Fruit fly (Drosophila melanogaster) whole organism, embryonic: ENCODE data around the gene CG5191.

Experiments used
- ATbp ChIP-seq: fragments of 200-800 bp; sonication (Bioruptor generic); optimal IDR thresholded peaks from 2 replicates; lab custom pipeline; 2017; ENCODE audit warnings: missing biosample characterization, mild to moderate bottlenecking, missing genetic modification characterization, missing genetic modification reagents
- Atf3 ChIP-seq: fragments of 200-800 bp; sonication (Bioruptor generic); optimal IDR thresholded peaks from 3 replicates; lab custom pipeline; 2016; ENCODE audit warnings: missing biosample characterization, missing genetic modification characterization
- CG10147 ChIP-seq: fragments of 200-800 bp; sonication (Bioruptor generic); optimal IDR thresholded peaks from 2 replicates; lab custom pipeline; 2019; ENCODE audit warnings: missing biosample characterization, mild to moderate bottlenecking, missing genetic modification characterization, moderate library complexity
- CG10209 ChIP-seq: fragments of 200-800 bp; sonication (Bioruptor generic); optimal IDR thresholded peaks from 3 replicates; lab custom pipeline; 2017; ENCODE audit warnings: missing biosample characterization, mild to moderate bottlenecking, missing genetic modification characterization, missing genetic modification reagents
- CG10366 ChIP-seq: fragments of 200-800 bp; sonication (Bioruptor generic); IDR thresholded peaks from 2 replicates; pipeline ENCODE4 v1.3.6; 2022; ENCODE audit warnings: missing biosample characterization, missing genetic modification characterization
- CG14667 ChIP-seq: fragments of 200-800 bp; sonication (Bioruptor generic); IDR thresholded peaks from 2 replicates; pipeline ENCODE4 v1.3.6; 2022; ENCODE audit warnings: missing biosample characterization, missing genetic modification characterization
- CG14860 ChIP-seq: fragments of 200-800 bp; sonication (Bioruptor generic); IDR thresholded peaks from 3 replicates; pipeline ENCODE4 v1.3.6; 2022; ENCODE audit warnings: missing biosample characterization, missing genetic modification characterization; ENCODE audit not compliant: partially characterized antibody
- CG15514 ChIP-seq: fragments of 200-800 bp; sonication (Bioruptor generic); optimal IDR thresholded peaks from 3 replicates; lab custom pipeline; 2017; ENCODE audit warnings: missing biosample characterization, missing genetic modification characterization, mild to moderate bottlenecking, moderate library complexity, missing genetic modification reagents
- CG16779 ChIP-seq: fragments of 200-800 bp; sonication (Bioruptor generic); IDR thresholded peaks from 2 replicates; pipeline ENCODE4 v1.3.6; 2022; ENCODE audit warnings: missing biosample characterization, missing genetic modification characterization
- CG17328 ChIP-seq: fragments of 200-800 bp; sonication (Bioruptor generic); IDR thresholded peaks from 2 replicates; pipeline ENCODE4 v1.3.6; 2022; ENCODE audit warnings: missing biosample characterization, missing genetic modification characterization
- CG32532 ChIP-seq: fragments of 200-800 bp; sonication (Bioruptor generic); IDR thresholded peaks from 2 replicates; pipeline ENCODE4 v1.3.6; 2022; ENCODE audit warnings: missing biosample characterization, missing genetic modification characterization
- CG6683 ChIP-seq: fragments of 200-800 bp; sonication (Bioruptor generic); optimal IDR thresholded peaks from 2 replicates; lab custom pipeline; 2017; ENCODE audit warnings: missing biosample characterization, mild to moderate bottlenecking, missing genetic modification characterization, missing genetic modification reagents
- CG6791 ChIP-seq: fragments of 200-800 bp; sonication (Bioruptor generic); IDR thresholded peaks from 3 replicates; pipeline ENCODE4 v1.3.6; 2022; ENCODE audit warnings: missing biosample characterization, missing genetic modification characterization; ENCODE audit not compliant: partially characterized antibody
- CG9215 ChIP-seq: fragments of 200-800 bp; sonication (Bioruptor generic); IDR thresholded peaks from 2 replicates; pipeline ENCODE4 v1.3.6; 2022; ENCODE audit warnings: missing biosample characterization, missing genetic modification characterization
- CG9932 ChIP-seq: fragments of 200-800 bp; sonication (Bioruptor generic); IDR thresholded peaks from 2 replicates; pipeline ENCODE4 v1.3.6; 2022; ENCODE audit warnings: missing biosample characterization, missing genetic modification characterization
- CrebB ChIP-seq: fragments of 200-800 bp; sonication (Bioruptor generic); optimal IDR thresholded peaks from 3 replicates; lab custom pipeline; 2018; ENCODE audit warnings: missing biosample characterization, mild to moderate bottlenecking, missing genetic modification characterization
- Doc3 ChIP-seq: fragments of 200-800 bp; sonication (Bioruptor generic); IDR thresholded peaks from 3 replicates; pipeline ENCODE4 v1.3.6; 2022; ENCODE audit warnings: missing biosample characterization, missing genetic modification characterization; ENCODE audit not compliant: partially characterized antibody
- Drgx ChIP-seq: fragments of 200-800 bp; sonication (Bioruptor generic); IDR thresholded peaks from 2 replicates; pipeline ENCODE4 v1.3.6; 2022; ENCODE audit warnings: missing biosample characterization, missing genetic modification characterization
- E2f1 ChIP-seq: fragments of 200-800 bp; sonication (Bioruptor generic); IDR thresholded peaks from 2 replicates; pipeline ENCODE4 v1.3.6; 2022; ENCODE audit warnings: missing biosample characterization, missing genetic modification characterization
- E2f2 ChIP-seq: fragments of 200-800 bp; sonication (Bioruptor generic); IDR thresholded peaks from 2 replicates; pipeline ENCODE4 v1.3.6; 2022; ENCODE audit warnings: missing biosample characterization, missing genetic modification characterization
- ERR ChIP-seq: fragments of 200-800 bp; sonication (Bioruptor generic); optimal IDR thresholded peaks from 2 replicates; lab custom pipeline; 2016; ENCODE audit warnings: missing biosample characterization, missing genetic modification characterization
- HLH3B ChIP-seq: fragments of 200-800 bp; sonication (Bioruptor generic); IDR thresholded peaks from 2 replicates; pipeline ENCODE4 v1.3.6; 2022; ENCODE audit warnings: missing biosample characterization, missing genetic modification characterization
- Hr39 ChIP-seq: fragments of >200 bp; optimal IDR thresholded peaks from 2 replicates; lab custom pipeline; 2017
- Meics ChIP-seq: fragments of 200-800 bp; sonication (Bioruptor generic); optimal IDR thresholded peaks from 2 replicates; lab custom pipeline; 2017; ENCODE audit warnings: missing biosample characterization, mild to moderate bottlenecking, missing genetic modification characterization
- Mes4 ChIP-seq: fragments of 200-800 bp; sonication (Bioruptor generic); optimal IDR thresholded peaks from 2 replicates; lab custom pipeline; 2016; ENCODE audit warnings: missing biosample characterization, missing genetic modification characterization
- Myb ChIP-seq: fragments of 200-800 bp; sonication (Bioruptor generic); optimal IDR thresholded peaks from 2 replicates; lab custom pipeline; 2016; ENCODE audit warnings: missing biosample characterization, missing genetic modification characterization
- NC2β ChIP-seq: fragments of 200-800 bp; sonication (Bioruptor generic); optimal IDR thresholded peaks from 2 replicates; lab custom pipeline; 2016; ENCODE audit warnings: missing biosample characterization, missing genetic modification characterization
- Neu2 ChIP-seq: fragments of 200-800 bp; sonication (Bioruptor generic); optimal IDR thresholded peaks from 3 replicates; lab custom pipeline; 2016; ENCODE audit warnings: missing biosample characterization, missing genetic modification characterization, borderline replicate concordance
- Nf-YA ChIP-seq: fragments of 200-800 bp; sonication (Bioruptor generic); IDR thresholded peaks from 2 replicates; pipeline ENCODE4 v1.3.6; 2022; ENCODE audit warnings: missing biosample characterization, missing genetic modification characterization
- Optix ChIP-seq: fragments of 200-800 bp; sonication (Bioruptor generic); IDR thresholded peaks from 3 replicates; pipeline ENCODE4 v1.3.6; 2022; ENCODE audit warnings: missing biosample characterization, missing genetic modification characterization
- Ptx1 ChIP-seq: fragments of 200-800 bp; sonication (Bioruptor generic); IDR thresholded peaks from 2 replicates; pipeline ENCODE4 v1.3.6; 2022; ENCODE audit warnings: missing biosample characterization, missing genetic modification characterization
- Rfx ChIP-seq: fragments of 200-800 bp; sonication (Bioruptor generic); IDR thresholded peaks from 2 replicates; pipeline ENCODE4 v1.3.6; 2022; ENCODE audit warnings: missing biosample characterization, missing genetic modification characterization
- Side ChIP-seq: fragments of 200-800 bp; sonication (Bioruptor generic); optimal IDR thresholded peaks from 2 replicates; lab custom pipeline; 2016; ENCODE audit warnings: missing biosample characterization, missing genetic modification characterization
- Sry-δ ChIP-seq: fragments of 200-800 bp; sonication (Bioruptor generic); optimal IDR thresholded peaks from 2 replicates; lab custom pipeline; 2016; ENCODE audit warnings: missing biosample characterization, missing genetic modification characterization
- YL-1 ChIP-seq: fragments of 200-800 bp; sonication (Bioruptor generic); optimal IDR thresholded peaks from 3 replicates; lab custom pipeline; 2017; ENCODE audit warnings: missing biosample characterization, mild to moderate bottlenecking, missing genetic modification characterization
- bowl ChIP-seq: fragments of 200-800 bp; sonication (Bioruptor generic); IDR thresholded peaks from 2 replicates; pipeline ENCODE4 v1.3.6; 2022; ENCODE audit warnings: missing biosample characterization, missing genetic modification characterization
- cato ChIP-seq: fragments of 200-800 bp; sonication (Bioruptor generic); optimal IDR thresholded peaks from 2 replicates; lab custom pipeline; 2016; ENCODE audit warnings: missing biosample characterization, missing genetic modification characterization, borderline replicate concordance
- dmrt11E ChIP-seq: fragments of 200-800 bp; sonication (Bioruptor generic); optimal IDR thresholded peaks from 3 replicates; lab custom pipeline; 2018; ENCODE audit warnings: missing biosample characterization, mild to moderate bottlenecking, missing genetic modification characterization, moderate library complexity
- exex ChIP-seq: fragments of 200-800 bp; sonication (Bioruptor generic); optimal IDR thresholded peaks from 4 replicates; lab custom pipeline; 2018; ENCODE audit warnings: missing biosample characterization, mild to moderate bottlenecking, missing genetic modification characterization, moderate library complexity
- fru ChIP-seq: fragments of >200 bp; optimal IDR thresholded peaks from 2 replicates; lab custom pipeline; 2017
- jing ChIP-seq: fragments of 200-800 bp; sonication (Bioruptor generic); optimal IDR thresholded peaks from 2 replicates; lab custom pipeline; 2018; ENCODE audit warnings: missing biosample characterization, mild to moderate bottlenecking, missing genetic modification characterization
- lilli ChIP-seq: fragments of 200-800 bp; sonication (Bioruptor generic); optimal IDR thresholded peaks from 3 replicates; lab custom pipeline; 2016; ENCODE audit warnings: missing biosample characterization, missing genetic modification characterization
- lmd ChIP-seq: fragments of 200-800 bp; sonication (Bioruptor generic); IDR thresholded peaks from 2 replicates; pipeline ENCODE4 v1.3.6; 2022; ENCODE audit warnings: missing biosample characterization, missing genetic modification characterization
- mld ChIP-seq: fragments of 200-800 bp; sonication (Bioruptor generic); IDR thresholded peaks from 3 replicates; pipeline ENCODE4 v1.3.6; 2022; ENCODE audit warnings: missing biosample characterization, missing genetic modification characterization; ENCODE audit not compliant: partially characterized antibody
- nau ChIP-seq: fragments of 200-800 bp; sonication (Bioruptor generic); optimal IDR thresholded peaks from 3 replicates; lab custom pipeline; 2017; ENCODE audit warnings: missing biosample characterization, mild to moderate bottlenecking, missing genetic modification characterization, missing genetic modification reagents
- org-1 ChIP-seq: fragments of 200-800 bp; sonication (Bioruptor generic); optimal IDR thresholded peaks from 2 replicates; lab custom pipeline; 2017; ENCODE audit warnings: missing biosample characterization, missing genetic modification characterization
- pita ChIP-seq: fragments of 200-800 bp; sonication (Bioruptor generic); optimal IDR thresholded peaks from 2 replicates; lab custom pipeline; 2017; ENCODE audit warnings: missing biosample characterization, mild to moderate bottlenecking, missing genetic modification characterization
- rib ChIP-seq: fragments of 200-800 bp; sonication (Bioruptor generic); IDR thresholded peaks from 2 replicates; pipeline ENCODE4 v1.3.6; 2022; ENCODE audit warnings: missing biosample characterization, missing genetic modification characterization
- sim ChIP-seq: fragments of 200-800 bp; sonication (Bioruptor generic); IDR thresholded peaks from 2 replicates; pipeline ENCODE4 v1.3.6; 2022; ENCODE audit warnings: missing biosample characterization, missing genetic modification characterization
- sima ChIP-seq: fragments of 200-800 bp; sonication (Bioruptor generic); optimal IDR thresholded peaks from 2 replicates; lab custom pipeline; 2016; ENCODE audit warnings: missing biosample characterization, missing genetic modification characterization

CG5191 gene

dm6 chr3R:20549855-20550603 is 10.6 kb upstream of the CG5191 start (continued):
- TF ChIP-seq jing (peak; percentile 74), Doc3 (no peak), E2f2 (GFP tag; lab: Robert Waterston, UW) (peak; percentile 42; the same call in 1 of the 2 replicates), lmd (GFP tag; lab: Robert Waterston, UW) (peak; percentile 89), CG9932 (GFP tag; lab: Robert Waterston, UW) (peak; percentile 78), CG15514 (GFP tag; lab: Kevin White, UChicago) (peak; percentile 67), nau (GFP tag; lab: Kevin White, UChicago) (peak; percentile 62), CG10366 (GFP tag; lab: Robert Waterston, UW) (peak; percentile 85), CG32532 (GFP tag; lab: Robert Waterston, UW) (peak; percentile 85), sima (GFP tag; lab: Kevin White, UChicago) (no peak), cato (GFP tag; lab: Kevin White, UChicago) (peak; percentile 83), sim (GFP tag; lab: Robert Waterston, UW) (peak; percentile 63), Side (GFP tag; lab: Kevin White, UChicago) (no peak), Atf3 (GFP tag; lab: Kevin White, UChicago) (peak; percentile 18), CG9215 (GFP tag; lab: Robert Waterston, UW) (peak; percentile 74), CG14667 (GFP tag; lab: Robert Waterston, UW) (peak; percentile 87), E2f1 (peak; percentile 75), CG17328 (GFP tag; lab: Robert Waterston, UW) (peak; percentile 87), ATbp (peak; percentile 81), Rfx (peak; percentile 89), Ptx1 (peak; percentile 91), CrebB (peak; percentile 48), ERR (GFP tag; lab: Kevin White, UChicago) (no peak), rib (GFP tag; lab: Robert Waterston, UW) (peak; percentile 79), CG10147 (peak; percentile 84), Optix (GFP tag; lab: Robert Waterston, UW) (peak; percentile 78), CG10209 (GFP tag; lab: Kevin White, UChicago) (peak; percentile 86), Hr39 (lab: Kevin White, UChicago) (no peak), pita (GFP tag; lab: Kevin White, UChicago) (no peak), fru (lab: Kevin White, UChicago) (no peak), Myb (GFP tag; lab: Kevin White, UChicago) (no peak), Sry-δ (no peak), dmrt11E (peak; percentile 85), bowl (GFP tag; lab: Robert Waterston, UW) (0 out of 2 replicates have a peak, but pooled peaks have one; percentile 42), exex (tag; lab: Kevin White, UChicago) (peak; percentile 84), CG16779 (GFP tag; lab: Robert Waterston, UW) (peak; percentile 43; the same call in 1 of the 2 replicates), Drgx (GFP tag; lab: Robert Waterston, UW) (peak; percentile 78), CG6791 (0 out of 3 replicates have a peak, but pooled peaks have one; percentile 5), CG6683 (GFP tag; lab: Kevin White, UChicago) (peak; percentile 66), HLH3B (GFP tag; lab: Robert Waterston, UW) (peak; percentile 86), mld (no peak), org-1 (GFP tag; lab: Kevin White, UChicago) (peak; percentile 72), Neu2 (GFP tag; lab: Kevin White, UChicago) (no peak), Meics (GFP tag; lab: Kevin White, UChicago) (peak; percentile 88), lilli (GFP tag; lab: Kevin White, UChicago) (peak; percentile 81), Mes4 (peak; percentile 16), CG14860 (GFP tag; lab: Robert Waterston, UW) (no peak), Nf-YA (GFP tag; lab: Robert Waterston, UW) (peak; percentile 66), NC2β (no peak), YL-1 (GFP tag; lab: Kevin White, UChicago) (no peak)
